Fruit fly (Drosophila melanogaster) whole organism, embryonic: ENCODE results near the gene CG31816.

Source experiments
- B-H1 ChIP-seq: fragments of 200-800 bp; sonication (Bioruptor generic); IDR thresholded peaks from 3 replicates; pipeline ENCODE4 v1.3.6; 2022; ENCODE audit warnings: missing biosample characterization, missing genetic modification characterization
- Blimp-1 ChIP-seq: fragments of 200-800 bp; sonication (Bioruptor generic); optimal IDR thresholded peaks from 3 replicates; lab custom pipeline; 2018; ENCODE audit warnings: missing biosample characterization, missing genetic modification characterization, mild to moderate bottlenecking, moderate library complexity, missing genetic modification reagents
- CG10209 ChIP-seq: fragments of 200-800 bp; sonication (Bioruptor generic); optimal IDR thresholded peaks from 3 replicates; lab custom pipeline; 2017; ENCODE audit warnings: missing biosample characterization, mild to moderate bottlenecking, missing genetic modification characterization, missing genetic modification reagents
- CG1024 ChIP-seq: fragments of 200-800 bp; sonication (Bioruptor generic); IDR thresholded peaks from 2 replicates; pipeline ENCODE4 v1.3.6; 2022; ENCODE audit warnings: missing biosample characterization, missing genetic modification characterization
- CG10267 ChIP-seq: fragments of 200-800 bp; sonication (Bioruptor generic); optimal IDR thresholded peaks from 2 replicates; lab custom pipeline; 2018; ENCODE audit warnings: missing biosample characterization, mild to moderate bottlenecking, missing genetic modification characterization, moderate library complexity
- CG10274 ChIP-seq: fragments of 200-800 bp; sonication (Bioruptor generic); optimal IDR thresholded peaks from 3 replicates; lab custom pipeline; 2017; ENCODE audit warnings: missing biosample characterization, mild to moderate bottlenecking, missing genetic modification characterization
- CG11504 ChIP-seq: fragments of 200-800 bp; sonication (Bioruptor generic); optimal IDR thresholded peaks from 3 replicates; lab custom pipeline; 2019; ENCODE audit warnings: missing biosample characterization, mild to moderate bottlenecking, missing genetic modification characterization, moderate library complexity
- CG12219 ChIP-seq: fragments of 200-800 bp; sonication (Bioruptor generic); optimal IDR thresholded peaks from 3 replicates; lab custom pipeline; 2018; ENCODE audit warnings: missing biosample characterization, mild to moderate bottlenecking, missing genetic modification characterization
- CG12942 ChIP-seq: fragments of 200-800 bp; sonication (Bioruptor generic); optimal IDR thresholded peaks from 3 replicates; lab custom pipeline; 2016; ENCODE audit warnings: missing biosample characterization, missing genetic modification characterization
- CG14014 ChIP-seq: fragments of 200-800 bp; sonication (Bioruptor generic); IDR thresholded peaks from 2 replicates; pipeline ENCODE4 v1.3.6; 2022; ENCODE audit warnings: missing biosample characterization, missing genetic modification characterization
- CG15269 ChIP-seq: fragments of 200-800 bp; sonication (Bioruptor generic); optimal IDR thresholded peaks from 2 replicates; lab custom pipeline; 2018; ENCODE audit warnings: missing biosample characterization, mild to moderate bottlenecking, missing genetic modification characterization, moderate library complexity
- CG1529 ChIP-seq: fragments of 200-800 bp; sonication (Bioruptor generic); optimal IDR thresholded peaks from 3 replicates; lab custom pipeline; 2018; ENCODE audit warnings: missing biosample characterization, missing genetic modification characterization
- CG15696 ChIP-seq: fragments of 200-800 bp; sonication (Bioruptor generic); optimal IDR thresholded peaks from 2 replicates; lab custom pipeline; 2019; ENCODE audit warnings: missing biosample characterization, mild to moderate bottlenecking, missing genetic modification characterization, moderate library complexity
- CG18262 ChIP-seq: fragments of 200-800 bp; optimal IDR thresholded peaks from 3 replicates; lab custom pipeline; 2019; ENCODE audit warnings: missing biosample characterization, mild to moderate bottlenecking, missing genetic modification characterization, moderate library complexity
- CG2678 ChIP-seq: fragments of 200-800 bp; sonication (Bioruptor generic); optimal IDR thresholded peaks from 3 replicates; lab custom pipeline; 2019; ENCODE audit warnings: missing biosample characterization, mild to moderate bottlenecking, missing genetic modification characterization, moderate library complexity
- CG34376 ChIP-seq: fragments of 200-800 bp; sonication (Bioruptor generic); optimal IDR thresholded peaks from 2 replicates; lab custom pipeline; 2018; ENCODE audit warnings: missing biosample characterization, mild to moderate bottlenecking, missing genetic modification characterization
- CG4360 ChIP-seq: fragments of 200-800 bp; sonication (Bioruptor generic); IDR thresholded peaks from 2 replicates; pipeline ENCODE4 v1.3.6; 2022; ENCODE audit warnings: missing biosample characterization, missing genetic modification characterization
- CG6683 ChIP-seq: fragments of 200-800 bp; sonication (Bioruptor generic); optimal IDR thresholded peaks from 2 replicates; lab custom pipeline; 2017; ENCODE audit warnings: missing biosample characterization, mild to moderate bottlenecking, missing genetic modification characterization, missing genetic modification reagents
- CG7987 ChIP-seq: fragments of 200-800 bp; sonication (Bioruptor generic); optimal IDR thresholded peaks from 2 replicates; lab custom pipeline; 2018; ENCODE audit warnings: missing biosample characterization, mild to moderate bottlenecking, missing genetic modification characterization, moderate library complexity
- CG9609 ChIP-seq: fragments of 200-800 bp; sonication (Bioruptor generic); optimal IDR thresholded peaks from 3 replicates; lab custom pipeline; 2016; ENCODE audit warnings: missing biosample characterization, missing genetic modification characterization
- CoRest ChIP-seq: fragments of 200-800 bp; sonication (Bioruptor generic); optimal IDR thresholded peaks from 3 replicates; lab custom pipeline; 2018; ENCODE audit warnings: missing biosample characterization, mild to moderate bottlenecking, missing genetic modification characterization, moderate library complexity
- H15 ChIP-seq: fragments of 200-800 bp; sonication (Bioruptor generic); IDR thresholded peaks from 3 replicates; pipeline ENCODE4 v1.3.6; 2022; ENCODE audit warnings: missing biosample characterization, missing genetic modification characterization
- H2.0 ChIP-seq: fragments of 200-800 bp; sonication (Bioruptor generic); IDR thresholded peaks from 2 replicates; pipeline ENCODE4 v1.3.6; 2022; ENCODE audit warnings: missing biosample characterization, missing genetic modification characterization
- HmgD ChIP-seq: fragments of 200-800 bp; sonication (Bioruptor generic); optimal IDR thresholded peaks from 3 replicates; lab custom pipeline; 2016; ENCODE audit warnings: missing biosample characterization, missing genetic modification characterization
- Hr78 ChIP-seq, 2 experiments: fragments of 200-800 bp in 1 of 2; fragments of >200 bp in 1 of 2; sonication (Bioruptor generic) in 1 of 2; optimal IDR thresholded peaks; 2 replicates each; lab custom pipeline; 2017 to 2019; ENCODE audit warnings: missing biosample characterization in 2 of 2, missing genetic modification characterization in 2 of 2, mild to moderate bottlenecking in 1 of 2, moderate library complexity in 1 of 2
- Hsf ChIP-seq: fragments of 200-800 bp; sonication (Bioruptor generic); optimal IDR thresholded peaks from 3 replicates; lab custom pipeline; 2016; ENCODE audit warnings: missing biosample characterization, missing genetic modification characterization
- Sin3A ChIP-seq: fragments of >200 bp; optimal IDR thresholded peaks from 2 replicates; lab custom pipeline; 2018
- Vsx1 ChIP-seq: fragments of 200-800 bp; sonication (Bioruptor generic); optimal IDR thresholded peaks from 2 replicates; lab custom pipeline; 2017; ENCODE audit warnings: missing biosample characterization, mild to moderate bottlenecking, missing genetic modification characterization, missing genetic modification reagents
- ara ChIP-seq: fragments of 200-800 bp; sonication (Bioruptor generic); IDR thresholded peaks from 2 replicates; pipeline ENCODE4 v1.3.6; 2022; ENCODE audit warnings: missing biosample characterization, missing genetic modification characterization
- az2 ChIP-seq: fragments of 200-800 bp; sonication (Bioruptor generic); optimal IDR thresholded peaks from 3 replicates; lab custom pipeline; 2016; ENCODE audit warnings: missing biosample characterization, missing genetic modification characterization
- ci ChIP-seq: fragments of 200-800 bp; sonication (Bioruptor generic); IDR thresholded peaks from 3 replicates; pipeline ENCODE4 v1.3.6; 2022; ENCODE audit warnings: missing biosample characterization, missing genetic modification characterization
- crc ChIP-seq: fragments of 200-800 bp; sonication (Bioruptor generic); optimal IDR thresholded peaks from 2 replicates; lab custom pipeline; 2016; ENCODE audit warnings: missing biosample characterization, missing genetic modification characterization
- croc ChIP-seq: fragments of 200-800 bp; sonication (Bioruptor generic); conservative IDR thresholded peaks from 3 replicates; pipeline ENCODE4 v1.3.6; 2022; ENCODE audit warnings: missing biosample characterization, missing genetic modification characterization
- ems ChIP-seq: fragments of 200-800 bp; sonication (Bioruptor generic); optimal IDR thresholded peaks from 3 replicates; lab custom pipeline; 2016; ENCODE audit warnings: missing biosample characterization, missing genetic modification characterization
- eve ChIP-seq, 2 experiments: fragments of >200 bp; optimal IDR thresholded peaks; 2 replicates each; lab custom pipeline; 2017; ENCODE audit warnings: missing biosample characterization in 2 of 2, missing genetic modification characterization in 2 of 2
- exex ChIP-seq: fragments of 200-800 bp; sonication (Bioruptor generic); optimal IDR thresholded peaks from 4 replicates; lab custom pipeline; 2018; ENCODE audit warnings: missing biosample characterization, mild to moderate bottlenecking, missing genetic modification characterization, moderate library complexity
- h ChIP-seq: fragments of >200 bp; optimal IDR thresholded peaks from 2 replicates; lab custom pipeline; 2017
- inv ChIP-seq: fragments of 200-800 bp; sonication (Bioruptor generic); IDR thresholded peaks from 2 replicates; pipeline ENCODE4 v1.3.6; 2022; ENCODE audit warnings: missing biosample characterization, missing genetic modification characterization; ENCODE audit not compliant: partially characterized antibody
- jigr1 ChIP-seq: fragments of 200-800 bp; sonication (Bioruptor generic); IDR thresholded peaks from 3 replicates; pipeline ENCODE4 v1.3.6; 2022; ENCODE audit warnings: missing biosample characterization, missing genetic modification characterization
- kni ChIP-seq: fragments of 200-800 bp; sonication (Bioruptor generic); optimal IDR thresholded peaks from 3 replicates; lab custom pipeline; 2017; ENCODE audit warnings: mild to moderate bottlenecking, missing biosample characterization, missing genetic modification reagents, missing genetic modification characterization
- maf-S ChIP-seq: fragments of 200-800 bp; sonication (Bioruptor generic); optimal IDR thresholded peaks from 2 replicates; lab custom pipeline; 2016; ENCODE audit warnings: missing biosample characterization, missing genetic modification characterization
- mld ChIP-seq: fragments of 200-800 bp; sonication (Bioruptor generic); IDR thresholded peaks from 3 replicates; pipeline ENCODE4 v1.3.6; 2022; ENCODE audit warnings: missing biosample characterization, missing genetic modification characterization; ENCODE audit not compliant: partially characterized antibody
- phol ChIP-seq: fragments of 200-800 bp; sonication (Bioruptor generic); optimal IDR thresholded peaks from 3 replicates; lab custom pipeline; 2018; ENCODE audit warnings: missing biosample characterization, mild to moderate bottlenecking, missing genetic modification characterization, moderate library complexity
- pita ChIP-seq: fragments of 200-800 bp; sonication (Bioruptor generic); optimal IDR thresholded peaks from 2 replicates; lab custom pipeline; 2017; ENCODE audit warnings: missing biosample characterization, mild to moderate bottlenecking, missing genetic modification characterization
- psq ChIP-seq: fragments of 200-800 bp; sonication (Bioruptor generic); optimal IDR thresholded peaks from 2 replicates; lab custom pipeline; 2017; ENCODE audit warnings: missing biosample characterization, missing genetic modification characterization
- ranshi ChIP-seq: fragments of 200-800 bp; sonication (Bioruptor generic); IDR thresholded peaks from 2 replicates; pipeline ENCODE4 v1.3.6; 2022; ENCODE audit warnings: missing biosample characterization, missing genetic modification characterization
- slbo ChIP-seq: fragments of 200-800 bp; sonication (Bioruptor generic); IDR thresholded peaks from 2 replicates; pipeline ENCODE4 v1.3.6; 2022; ENCODE audit warnings: missing biosample characterization, missing genetic modification characterization
- sob ChIP-seq: fragments of 200-800 bp; sonication (Bioruptor generic); IDR thresholded peaks from 2 replicates; pipeline ENCODE4 v1.3.6; 2022; ENCODE audit warnings: missing biosample characterization, missing genetic modification characterization
- sug ChIP-seq: fragments of 200-800 bp; optimal IDR thresholded peaks from 2 replicates; lab custom pipeline; 2019; ENCODE audit warnings: missing biosample characterization, mild to moderate bottlenecking, missing genetic modification characterization, moderate library complexity
- tll ChIP-seq, 2 experiments: fragments of 200-800 bp in 1 of 2; fragments of >200 bp in 1 of 2; sonication (Bioruptor generic) in 1 of 2; optimal IDR thresholded peaks; 2 replicates each; lab custom pipeline; 2017 to 2019; ENCODE audit warnings: missing biosample characterization in 2 of 2, missing genetic modification characterization in 2 of 2, mild to moderate bottlenecking in 1 of 2, moderate library complexity in 1 of 2
- tna ChIP-seq: fragments of 200-800 bp; sonication (Bioruptor generic); IDR thresholded peaks from 2 replicates; pipeline ENCODE4 v1.3.6; 2022; ENCODE audit warnings: missing biosample characterization, missing genetic modification characterization; ENCODE audit not compliant: partially characterized antibody
- trh ChIP-seq: fragments of 200-800 bp; sonication (Bioruptor generic); optimal IDR thresholded peaks from 2 replicates; lab custom pipeline; 2016; ENCODE audit warnings: missing biosample characterization, missing genetic modification characterization

CG31816 gene

dm6 chr2L:16537049-16537459, 5.3 kb upstream of the CG31816 start:
- no peak for TF ChIP-seq CG9609
- no peak for TF ChIP-seq CG15269 (tag; lab: Kevin White, UChicago)
- no peak for TF ChIP-seq CG14014 (GFP tag; lab: Robert Waterston, UW)
- TF ChIP-seq Blimp-1 (GFP tag; lab: Kevin White, UChicago), result no peak
- TF ChIP-seq h (lab: Kevin White, UChicago), result no peak
- no peak for TF ChIP-seq jigr1 (GFP tag; lab: Robert Waterston, UW)
- TF ChIP-seq H2.0 (GFP tag; lab: Robert Waterston, UW), result no peak
- peak; percentile 27 for TF ChIP-seq CG18262 (tag; lab: Kevin White, UChicago)
- no peak for TF ChIP-seq CG12942 (GFP tag; lab: Kevin White, UChicago)
- TF ChIP-seq CoRest (tag; lab: Kevin White, UChicago), result no peak
- TF ChIP-seq ara (GFP tag; lab: Robert Waterston, UW), result no peak
- TF ChIP-seq slbo (GFP tag; lab: Robert Waterston, UW), result no peak
- no peak for TF ChIP-seq CG10274 (GFP tag; lab: Kevin White, UChicago)
- TF ChIP-seq Vsx1 (GFP tag; lab: Kevin White, UChicago), result no peak
- TF ChIP-seq trh (GFP tag; lab: Kevin White, UChicago), result no peak
- no peak for TF ChIP-seq tll (GFP tag; optimal IDR thresholded peaks at IDR 0.05; lab: Kevin White, UChicago)
- no peak for TF ChIP-seq H15 (GFP tag; lab: Robert Waterston, UW)
- TF ChIP-seq Sin3A (lab: Kevin White, UChicago), result no peak
- no peak for TF ChIP-seq CG7987 (GFP tag; lab: Kevin White, UChicago)
- no peak for TF ChIP-seq inv (GFP tag; lab: Robert Waterston, UW)
- peak; percentile 30 for TF ChIP-seq CG2678
- peak; percentile 34 for TF ChIP-seq CG11504
- TF ChIP-seq CG15696 (tag; lab: Kevin White, UChicago), result no peak
- TF ChIP-seq psq (GFP tag; lab: Kevin White, UChicago), result no peak
- TF ChIP-seq HmgD, result no peak
- no peak for TF ChIP-seq CG6683
- TF ChIP-seq Hsf (GFP tag; lab: Kevin White, UChicago), result no peak
- TF ChIP-seq az2 (GFP tag; lab: Kevin White, UChicago), result no peak
- TF ChIP-seq CG10267 (tag; lab: Kevin White, UChicago), result no peak
- TF ChIP-seq pita (GFP tag; lab: Kevin White, UChicago), result no peak
- no peak for TF ChIP-seq B-H1 (GFP tag; lab: Robert Waterston, UW)
- TF ChIP-seq CG34376 (GFP tag; lab: Kevin White, UChicago), result no peak
- peak; percentile 17 for TF ChIP-seq phol (tag; lab: Kevin White, UChicago)

DNA sequence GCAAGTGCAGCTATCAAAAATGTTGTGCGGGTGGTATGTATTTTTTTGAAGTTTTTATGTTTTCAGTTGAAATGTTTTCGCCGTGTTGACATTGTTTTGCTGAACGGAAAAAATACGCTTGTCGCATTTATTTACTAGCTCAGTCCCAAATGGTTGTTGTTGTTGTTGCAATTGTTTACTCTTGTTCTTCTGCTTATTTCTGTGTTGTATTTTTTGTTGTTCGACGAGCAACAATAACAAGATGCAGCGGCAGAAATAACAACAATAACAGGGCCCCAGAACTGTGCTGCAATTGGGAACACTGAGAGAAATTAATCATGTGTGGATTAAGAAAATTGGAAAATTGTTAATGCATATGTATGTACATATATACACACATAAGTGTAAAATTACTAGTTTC, 4.2 kb upstream of the CG31816 start:
- TF ChIP-seq CG12219 (GFP tag; lab: Kevin White, UChicago) (no peak), mld (GFP tag; lab: Robert Waterston, UW) (no peak), exex (tag; lab: Kevin White, UChicago) (no peak), kni (GFP tag; lab: Kevin White, UChicago) (no peak), crc (GFP tag; lab: Kevin White, UChicago) (no peak), ci (GFP tag; lab: Robert Waterston, UW) (0 out of 3 replicates have a peak, but pooled peaks have one; percentile 20), eve (GFP tag; optimal IDR thresholded peaks at IDR 0.05; lab: Kevin White, UChicago) (peak in 1 of 2 experiments; percentile 12), CG4360 (GFP tag; lab: Robert Waterston, UW) (peak; percentile 64), CG1024 (GFP tag; lab: Robert Waterston, UW) (no peak), CG6683 (no peak), Hr78 (GFP tag; optimal IDR thresholded peaks at IDR 0.05; lab: Kevin White, UChicago) (no peak), CG1529 (GFP tag; lab: Kevin White, UChicago) (no peak), croc (GFP tag; lab: Robert Waterston, UW) (no peak), CG10209 (GFP tag; lab: Kevin White, UChicago) (no peak), ems (GFP tag; lab: Kevin White, UChicago) (no peak), sug (no peak), tna (GFP tag; lab: Robert Waterston, UW) (no peak), maf-S (no peak), ranshi (GFP tag; lab: Robert Waterston, UW) (no peak), sob (GFP tag; lab: Robert Waterston, UW) (no peak)
